Worm (Caenorhabditis elegans): Measurements from ENCODE around the gene srbc-48.

- no peak for TF ChIP-seq ccch-3 (GFP tag; optimal IDR thresholded peaks at IDR 0.05)
- no peak for TF ChIP-seq let-607 (tag; optimal IDR thresholded peaks at IDR 0.05)
- TF ChIP-seq pha-4 (tag; optimal IDR thresholded peaks at IDR 0.05), result no peak
These were observed 46.9 kb upstream of the srbc-48 start, which contains the start of gene nhr-60 for ce11 chrV:15773141-15773540.

Measured in whole organism, young adult.